Worm (Caenorhabditis elegans) whole organism, L3 larva: ENCODE results near the gene F09B9.5.

Experiments used
- ama-1 ChIP-seq: fragments of 150-350 bp; optimal IDR thresholded peaks from 2 replicates; lab custom pipeline; 2018
- daf-12 ChIP-seq: fragments of 150-350 bp; optimal IDR thresholded peaks from 2 replicates; lab custom pipeline; 2014; ENCODE audit warnings: missing biosample characterization, missing genetic modification reagents, missing genetic modification characterization
- nhr-11 ChIP-seq: fragments of 150-350 bp; optimal IDR thresholded peaks from 2 replicates; lab custom pipeline; 2014; ENCODE audit warnings: missing biosample characterization, missing genetic modification characterization
- nhr-23 ChIP-seq: fragments of 150-350 bp; optimal IDR thresholded peaks from 2 replicates; lab custom pipeline; 2014; ENCODE audit warnings: missing biosample characterization, missing genetic modification reagents, missing genetic modification characterization
- nhr-28 ChIP-seq: fragments of 150-350 bp; optimal IDR thresholded peaks from 2 replicates; lab custom pipeline; 2014; ENCODE audit warnings: missing biosample characterization, missing genetic modification characterization
- pha-4 ChIP-seq: fragments of 150-350 bp; optimal IDR thresholded peaks from 2 replicates; lab custom pipeline; 2014; ENCODE audit warnings: missing biosample characterization, missing genetic modification reagents, missing genetic modification characterization
- pqm-1 ChIP-seq: fragments of 150-350 bp; optimal IDR thresholded peaks from 2 replicates; lab custom pipeline; 2017; ENCODE audit warnings: missing biosample characterization, missing genetic modification characterization, inconsistent platforms
- skn-1 ChIP-seq: fragments of 150-350 bp; optimal IDR thresholded peaks from 2 replicates; lab custom pipeline; 2014; ENCODE audit warnings: missing biosample characterization, missing genetic modification characterization
- tbx-2 ChIP-seq: sonication (generic microtip); optimal IDR thresholded peaks from 2 replicates; lab custom pipeline; 2016; ENCODE audit warnings: mild to moderate bottlenecking, missing genetic modification characterization, missing compliant biosample characterization
- unc-62 ChIP-seq: fragments of 150-350 bp; sonication (generic microtip); optimal IDR thresholded peaks from 4 replicates; lab custom pipeline; 2014; ENCODE audit warnings: missing biosample characterization, missing genetic modification reagents, missing genetic modification characterization

DNA sequence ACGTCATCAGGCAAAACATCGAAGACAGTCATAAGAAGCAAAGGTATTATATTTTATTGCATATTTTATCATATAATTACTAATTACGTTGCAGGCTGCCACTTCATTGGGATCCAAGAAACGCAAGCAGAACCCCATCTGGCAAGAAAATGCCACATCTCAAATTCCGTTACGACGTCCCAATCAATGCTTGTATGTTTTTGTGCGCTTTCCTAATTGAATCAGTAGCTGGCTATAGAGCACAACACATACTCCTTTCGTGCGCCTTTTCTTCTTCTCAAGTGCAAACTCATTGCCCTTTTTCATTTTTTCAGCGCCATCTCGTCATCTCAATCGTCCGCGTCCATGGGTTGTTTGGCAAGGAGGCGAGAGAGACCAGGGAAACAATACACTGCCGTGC, 3.7 kb upstream of the F09B9.5 start:
- TF ChIP-seq daf-12 (tag; lab: Kevin White, UChicago) = no peak
- TF ChIP-seq pqm-1 (tag; lab: Kevin White, UChicago) = no peak
- TF ChIP-seq nhr-11 (tag; lab: Kevin White, UChicago) = no peak
- TF ChIP-seq ama-1 (lab: Kevin White, UChicago) = no peak
- TF ChIP-seq pha-4 (tag; lab: Kevin White, UChicago) = no peak
- TF ChIP-seq tbx-2 = no peak
- no peak for TF ChIP-seq unc-62 (GFP tag; lab: Kevin White, UChicago)
- no peak for TF ChIP-seq nhr-28 (tag; lab: Kevin White, UChicago)
- no peak for TF ChIP-seq nhr-23 (tag; lab: Kevin White, UChicago)
- TF ChIP-seq skn-1 (tag; lab: Kevin White, UChicago) = no peak
